Fruit fly (Drosophila melanogaster) whole organism, prepupa: ENCODE results near the gene zpg.

Experiments used
- CG8632 ChIP-seq: fragments of 200-800 bp; sonication (Bioruptor generic); optimal IDR thresholded peaks from 3 replicates; lab custom pipeline; 2016; ENCODE audit warnings: missing biosample characterization, missing genetic modification characterization
- Hr4 ChIP-seq: fragments of 200-800 bp; sonication (Bioruptor generic); optimal IDR thresholded peaks from 3 replicates; lab custom pipeline; 2016; ENCODE audit warnings: missing biosample characterization, missing genetic modification characterization
- OdsH ChIP-seq: fragments of 200-800 bp; sonication (Bioruptor generic); optimal IDR thresholded peaks from 3 replicates; lab custom pipeline; 2016; ENCODE audit warnings: missing biosample characterization, missing genetic modification characterization
- svp ChIP-seq: fragments of 200-800 bp; sonication (Bioruptor generic); peaks from one replicate; lab custom pipeline; 2016; ENCODE audit warnings: missing biosample characterization, missing genetic modification characterization

- no peak for TF ChIP-seq Hr4 (GFP tag; lab: Kevin White, UChicago)
- TF ChIP-seq CG8632 (GFP tag; lab: Kevin White, UChicago) = no peak
- peak; percentile 50 for TF ChIP-seq svp (GFP tag; lab: Kevin White, UChicago)
- no peak for TF ChIP-seq OdsH (GFP tag; lab: Kevin White, UChicago)
Observed at dm6 chr3L:6608884-6609552, 3.2 kb upstream of the zpg start, which contains the start of gene axed.
